Fruit fly (Drosophila melanogaster) whole organism, pupa: Measurements from ENCODE around the gene CG42375.

Experiments
- CG14655 ChIP-seq: fragments of 200-800 bp; sonication (Bioruptor generic); optimal IDR thresholded peaks from 3 replicates; lab custom pipeline; 2017; ENCODE audit warnings: mild to moderate bottlenecking, missing biosample characterization, missing genetic modification reagents, missing genetic modification characterization
- CG9948 ChIP-seq: fragments of 200-800 bp; sonication (Bioruptor generic); optimal IDR thresholded peaks from 2 replicates; lab custom pipeline; 2018; ENCODE audit warnings: missing biosample characterization, mild to moderate bottlenecking, missing genetic modification characterization, moderate library complexity
- EcR ChIP-seq: fragments of 200-800 bp; sonication (Bioruptor generic); optimal IDR thresholded peaks from 3 replicates; lab custom pipeline; 2019; ENCODE audit warnings: missing biosample characterization, missing genetic modification characterization, mild to moderate bottlenecking, moderate library complexity, missing genetic modification reagents
- Snoo ChIP-seq: fragments of 200-800 bp; sonication (Bioruptor generic); optimal IDR thresholded peaks from 3 replicates; lab custom pipeline; 2017; ENCODE audit warnings: missing biosample characterization, mild to moderate bottlenecking, missing genetic modification characterization, inconsistent platforms
- rn ChIP-seq: fragments of 200-800 bp; sonication (Bioruptor generic); IDR thresholded peaks from 2 replicates; pipeline ENCODE4 v1.3.6; 2022; ENCODE audit warnings: missing biosample characterization, missing genetic modification characterization

DNA sequence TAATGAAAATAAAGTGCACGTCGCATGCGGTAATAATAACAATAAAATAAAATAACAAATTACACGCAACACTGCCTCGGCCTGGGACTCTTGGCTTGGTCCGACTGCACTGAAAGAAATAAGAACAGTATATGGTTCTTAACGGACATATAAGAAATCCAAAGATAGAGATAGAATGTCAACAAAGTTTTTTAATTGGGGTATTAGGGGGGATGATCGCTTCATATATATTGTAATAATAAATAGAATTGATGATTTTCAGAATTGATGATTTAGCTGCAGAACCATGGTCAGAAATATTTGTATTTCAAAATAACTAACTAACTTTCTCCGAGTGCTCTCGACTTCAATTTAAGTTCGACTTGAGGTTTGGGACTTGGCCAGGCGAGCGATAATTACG, 16.6 kb downstream of the CG42375 start:
- TF ChIP-seq EcR (GFP tag; lab: Kevin White, UChicago) (no peak), Snoo (tag; lab: Kevin White, UChicago) (peak; percentile 81), CG9948 (no peak), CG14655 (GFP tag; lab: Kevin White, UChicago) (peak; percentile 92), rn (GFP tag; lab: Robert Waterston, UW) (no peak)
